Worm (Caenorhabditis elegans) whole organism, late embryonic: ENCODE data around the gene nspf-2.

Experiments
- T23F11.4 ChIP-seq: fragments of 200-800 bp; sonication (Bioruptor generic); optimal IDR thresholded peaks from 2 replicates; lab custom pipeline; 2018; ENCODE audit warnings: mild to moderate bottlenecking, missing genetic modification characterization, missing compliant biosample characterization
- ama-1 ChIP-seq: fragments of 150-350 bp; optimal IDR thresholded peaks from 2 replicates; lab custom pipeline; 2014
- ceh-2 ChIP-seq: sonication (generic microtip); optimal IDR thresholded peaks from 2 replicates; lab custom pipeline; 2016; ENCODE audit warnings: missing genotype, missing genetic modification characterization, missing compliant biosample characterization
- ceh-9 ChIP-seq: sonication (generic microtip); optimal IDR thresholded peaks from 2 replicates; lab custom pipeline; 2016; ENCODE audit warnings: mild to moderate bottlenecking, missing genetic modification characterization, inconsistent platforms, missing compliant biosample characterization
- dve-1 ChIP-seq: sonication (generic microtip); optimal IDR thresholded peaks from 2 replicates; lab custom pipeline; 2017; ENCODE audit warnings: antibody characterized with exemption, mild to moderate bottlenecking, missing genetic modification characterization, missing compliant biosample characterization
- nhr-11 ChIP-seq: fragments of 150-350 bp; optimal IDR thresholded peaks from 2 replicates; lab custom pipeline; 2014; ENCODE audit warnings: missing biosample characterization, missing genetic modification characterization
- odd-2 ChIP-seq: sonication (generic microtip); optimal IDR thresholded peaks from 2 replicates; lab custom pipeline; 2017; ENCODE audit warnings: antibody characterized with exemption, mild to moderate bottlenecking, missing genetic modification characterization, missing compliant biosample characterization
- pag-3 ChIP-seq: sonication (generic microtip); optimal IDR thresholded peaks from 2 replicates; lab custom pipeline; 2016; ENCODE audit warnings: missing compliant biosample characterization, missing genetic modification characterization, borderline replicate concordance
- pqm-1 ChIP-seq: sonication (generic microtip); optimal IDR thresholded peaks from 2 replicates; lab custom pipeline; 2016; ENCODE audit warnings: missing genetic modification characterization, missing compliant biosample characterization
- sox-4 ChIP-seq: sonication (generic microtip); optimal IDR thresholded peaks from 2 replicates; lab custom pipeline; 2017; ENCODE audit warnings: mild to moderate bottlenecking, missing genetic modification characterization, inconsistent platforms, missing compliant biosample characterization
- unc-3 ChIP-seq, 2 experiments: fragments of 200-800 bp in 1 of 2; sonication (Bioruptor generic) in 1 of 2; sonication (generic microtip) in 1 of 2; conservative IDR thresholded peaks in 1 of 2; optimal IDR thresholded peaks in 1 of 2; 2 replicates each; pipeline versions ENCODE4 v1.3.6 to Lab custom; 2016 to 2022; ENCODE audit warnings: missing compliant biosample characterization in 2 of 2, missing genetic modification characterization in 2 of 2, missing genetic modification reagents in 1 of 2
- unc-42 ChIP-seq: sonication (generic microtip); optimal IDR thresholded peaks from 2 replicates; lab custom pipeline; 2016; ENCODE audit warnings: missing genotype, missing genetic modification characterization, missing compliant biosample characterization
- unc-86 ChIP-seq: sonication (generic microtip); optimal IDR thresholded peaks from 2 replicates; lab custom pipeline; 2016; ENCODE audit warnings: missing genetic modification characterization, missing compliant biosample characterization
- ztf-16 ChIP-seq: sonication (generic microtip); optimal IDR thresholded peaks from 2 replicates; lab custom pipeline; 2017; ENCODE audit warnings: missing genetic modification characterization, missing compliant biosample characterization

DNA sequence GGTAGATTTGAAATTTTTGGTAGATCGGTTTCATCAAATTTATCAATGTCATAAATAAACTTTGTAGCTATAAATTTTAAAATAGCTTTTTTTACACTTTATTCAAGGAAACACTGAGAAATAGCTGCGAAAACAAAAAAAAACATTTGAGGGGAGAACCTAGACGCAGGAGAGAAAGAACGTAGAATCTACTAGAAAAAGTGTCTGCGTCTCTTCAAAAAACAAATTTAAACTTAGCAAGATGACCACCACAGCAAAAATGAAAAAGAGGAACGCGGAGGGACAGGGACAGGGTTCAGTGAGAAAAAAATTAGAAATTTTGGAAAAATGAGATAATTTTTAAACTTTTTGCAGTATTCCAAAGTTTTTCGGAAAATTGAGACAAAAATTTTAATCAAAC lies 39.7 kb upstream of the nspf-2 start:
- TF ChIP-seq pqm-1 (tag; lab: Kevin White, UChicago) (no peak), dve-1 (tag; lab: Kevin White, UChicago) (no peak), sox-4 (tag; lab: Kevin White, UChicago) (no peak), ceh-9 (tag; lab: Kevin White, UChicago) (no peak), nhr-11 (tag; lab: Kevin White, UChicago) (no peak), pag-3 (tag; lab: Kevin White, UChicago) (no peak), ceh-2 (tag; lab: Kevin White, UChicago) (no peak), T23F11.4 (no peak), ama-1 (no peak), unc-42 (no peak), odd-2 (tag; lab: Kevin White, UChicago) (no peak), ztf-16 (tag; lab: Kevin White, UChicago) (no peak), unc-3 (GFP tag; conservative IDR thresholded peaks at IDR 0.05; lab: Robert Waterston, UW) (no peak), unc-3 (tag; optimal IDR thresholded peaks at IDR 0.05; lab: Kevin White, UChicago) (no peak), unc-86 (tag; lab: Kevin White, UChicago) (no peak)
